Fruit fly (Drosophila melanogaster) whole organism, embryonic: ENCODE data around the gene Orct2.

Experiments
- ATbp ChIP-seq: fragments of 200-800 bp; sonication (Bioruptor generic); optimal IDR thresholded peaks from 2 replicates; lab custom pipeline; 2017; ENCODE audit warnings: missing biosample characterization, mild to moderate bottlenecking, missing genetic modification characterization, missing genetic modification reagents
- Aef1 ChIP-seq: fragments of 200-800 bp; sonication (Bioruptor generic); IDR thresholded peaks from 3 replicates; pipeline ENCODE4 v1.3.6; 2022; ENCODE audit warnings: missing biosample characterization, missing genetic modification characterization
- CG12299 ChIP-seq: fragments of 200-800 bp; sonication (Bioruptor generic); optimal IDR thresholded peaks from 2 replicates; lab custom pipeline; 2018; ENCODE audit warnings: missing biosample characterization, mild to moderate bottlenecking, missing genetic modification characterization
- CG13894 ChIP-seq: fragments of 200-800 bp; sonication (Bioruptor generic); optimal IDR thresholded peaks from 3 replicates; lab custom pipeline; 2018; ENCODE audit warnings: missing biosample characterization, mild to moderate bottlenecking, missing genetic modification characterization, moderate library complexity
- CG17359 ChIP-seq: fragments of 200-800 bp; sonication (Bioruptor generic); optimal IDR thresholded peaks from 3 replicates; lab custom pipeline; 2018; ENCODE audit warnings: missing biosample characterization, mild to moderate bottlenecking, missing genetic modification characterization, moderate library complexity
- CG1792 ChIP-seq: fragments of 200-800 bp; sonication (Bioruptor generic); optimal IDR thresholded peaks from 2 replicates; lab custom pipeline; 2016; ENCODE audit warnings: missing biosample characterization, missing genetic modification characterization
- CG18599 ChIP-seq: fragments of 200-800 bp; sonication (Bioruptor generic); optimal IDR thresholded peaks from 3 replicates; lab custom pipeline; 2017; ENCODE audit warnings: missing biosample characterization, missing genetic modification characterization, mild to moderate bottlenecking, moderate library complexity, missing genetic modification reagents
- CG2712 ChIP-seq: fragments of 200-800 bp; optimal IDR thresholded peaks from 3 replicates; lab custom pipeline; 2019; ENCODE audit warnings: missing biosample characterization, mild to moderate bottlenecking, missing genetic modification characterization, moderate library complexity
- CG2889 ChIP-seq: fragments of 200-800 bp; sonication (Bioruptor generic); IDR thresholded peaks from 3 replicates; pipeline ENCODE4 v1.3.6; 2022; ENCODE audit warnings: missing biosample characterization, missing genetic modification characterization
- CG31224 ChIP-seq: fragments of 200-800 bp; sonication (Bioruptor generic); IDR thresholded peaks from 2 replicates; pipeline ENCODE4 v1.3.6; 2022; ENCODE audit warnings: missing biosample characterization, missing genetic modification characterization
- CG32532 ChIP-seq: fragments of 200-800 bp; sonication (Bioruptor generic); IDR thresholded peaks from 2 replicates; pipeline ENCODE4 v1.3.6; 2022; ENCODE audit warnings: missing biosample characterization, missing genetic modification characterization
- CG3838 ChIP-seq: fragments of 200-800 bp; sonication (Bioruptor generic); optimal IDR thresholded peaks from 3 replicates; lab custom pipeline; 2016; ENCODE audit warnings: missing biosample characterization, missing genetic modification characterization
- CG3847 ChIP-seq: fragments of 200-800 bp; sonication (Bioruptor generic); IDR thresholded peaks from 2 replicates; pipeline ENCODE4 v1.3.6; 2022; ENCODE audit warnings: missing biosample characterization, missing genetic modification characterization
- CG4282 ChIP-seq: fragments of 200-800 bp; sonication (Bioruptor generic); optimal IDR thresholded peaks from 2 replicates; lab custom pipeline; 2016; ENCODE audit warnings: missing biosample characterization, missing genetic modification characterization
- CG8359 ChIP-seq: fragments of 200-800 bp; sonication (Bioruptor generic); optimal IDR thresholded peaks from 2 replicates; lab custom pipeline; 2017; ENCODE audit warnings: missing biosample characterization, mild to moderate bottlenecking, missing genetic modification characterization, borderline replicate concordance
- CG9437 ChIP-seq: fragments of 200-800 bp; sonication (Bioruptor generic); optimal IDR thresholded peaks from 2 replicates; lab custom pipeline; 2018; ENCODE audit warnings: missing biosample characterization, mild to moderate bottlenecking, missing genetic modification characterization
- Dad ChIP-seq: fragments of 200-800 bp; sonication (Bioruptor generic); optimal IDR thresholded peaks from 3 replicates; lab custom pipeline; 2016; ENCODE audit warnings: missing biosample characterization, missing genetic modification characterization
- Dek ChIP-seq: fragments of 200-800 bp; sonication (Bioruptor generic); optimal IDR thresholded peaks from 3 replicates; lab custom pipeline; 2019; ENCODE audit warnings: missing biosample characterization, mild to moderate bottlenecking, missing genetic modification characterization, moderate library complexity
- Ets97D ChIP-seq: fragments of 200-800 bp; sonication (Bioruptor generic); optimal IDR thresholded peaks from 3 replicates; lab custom pipeline; 2016; ENCODE audit warnings: missing biosample characterization, missing genetic modification characterization
- Fer2 ChIP-seq: fragments of 200-800 bp; sonication (Bioruptor generic); optimal IDR thresholded peaks from 2 replicates; lab custom pipeline; 2018; ENCODE audit warnings: missing biosample characterization, mild to moderate bottlenecking, missing genetic modification characterization, moderate library complexity
- Hmr ChIP-seq: fragments of 200-800 bp; sonication (Bioruptor generic); optimal IDR thresholded peaks from 3 replicates; lab custom pipeline; 2017; ENCODE audit warnings: mild to moderate bottlenecking, missing biosample characterization, missing genetic modification reagents, missing genetic modification characterization
- Max ChIP-seq: fragments of 200-800 bp; sonication (Bioruptor generic); optimal IDR thresholded peaks from 2 replicates; lab custom pipeline; 2016; ENCODE audit warnings: missing biosample characterization, mild to moderate bottlenecking, missing genetic modification characterization
- Med ChIP-seq: fragments of 200-800 bp; sonication (Bioruptor generic); peaks from one replicate; lab custom pipeline; 2016; ENCODE audit warnings: missing biosample characterization, missing genetic modification characterization, mild to moderate bottlenecking, inconsistent platforms, moderate library complexity
- Mrtf ChIP-seq: fragments of 200-800 bp; sonication (Bioruptor generic); IDR thresholded peaks from 3 replicates; pipeline ENCODE4 v1.3.6; 2022; ENCODE audit warnings: missing biosample characterization, missing genetic modification characterization
- NFAT ChIP-seq: fragments of 200-800 bp; sonication (Bioruptor generic); IDR thresholded peaks from 2 replicates; pipeline ENCODE4 v1.3.6; 2022; ENCODE audit warnings: missing biosample characterization, missing genetic modification characterization
- Poxn ChIP-seq: fragments of 200-800 bp; sonication (Bioruptor generic); IDR thresholded peaks from 2 replicates; pipeline ENCODE4 v1.3.6; 2022; ENCODE audit warnings: missing biosample characterization, missing genetic modification characterization
- TFAM ChIP-seq: fragments of 200-800 bp; sonication (Bioruptor generic); optimal IDR thresholded peaks from 2 replicates; lab custom pipeline; 2017; ENCODE audit warnings: missing biosample characterization, missing genetic modification characterization, inconsistent platforms
- Trl ChIP-seq, 3 experiments: fragments of >200 bp in 2 of 3; fragments of 200-800 bp in 1 of 3; sonication (Bioruptor generic) in 1 of 3; optimal IDR thresholded peaks; 2 replicates in 1 of 3; 3 replicates in 2 of 3; lab custom pipeline; 2016 to 2017; ENCODE audit warnings: missing biosample characterization in 1 of 3, missing genetic modification characterization in 1 of 3
- ac ChIP-seq: fragments of 200-800 bp; sonication (Bioruptor generic); optimal IDR thresholded peaks from 3 replicates; lab custom pipeline; 2017; ENCODE audit warnings: missing biosample characterization, mild to moderate bottlenecking, missing genetic modification characterization
- aop ChIP-seq: fragments of 200-800 bp; sonication (Bioruptor generic); IDR thresholded peaks from 2 replicates; pipeline ENCODE4 v1.3.6; 2022; ENCODE audit warnings: missing biosample characterization, missing genetic modification characterization
- bowl ChIP-seq: fragments of 200-800 bp; sonication (Bioruptor generic); IDR thresholded peaks from 2 replicates; pipeline ENCODE4 v1.3.6; 2022; ENCODE audit warnings: missing biosample characterization, missing genetic modification characterization
- corto ChIP-seq: fragments of 200-800 bp; sonication (Bioruptor generic); optimal IDR thresholded peaks from 2 replicates; lab custom pipeline; 2016; ENCODE audit warnings: missing biosample characterization, mild to moderate bottlenecking, missing genetic modification characterization, moderate library complexity
- crc ChIP-seq: fragments of 200-800 bp; sonication (Bioruptor generic); optimal IDR thresholded peaks from 2 replicates; lab custom pipeline; 2016; ENCODE audit warnings: missing biosample characterization, missing genetic modification characterization
- emc ChIP-seq: fragments of 200-800 bp; sonication (Bioruptor generic); optimal IDR thresholded peaks from 2 replicates; lab custom pipeline; 2016; ENCODE audit warnings: missing biosample characterization, missing genetic modification characterization
- esg ChIP-seq: fragments of 200-800 bp; sonication (Bioruptor generic); conservative IDR thresholded peaks from 2 replicates; pipeline ENCODE4 v1.3.6; 2022; ENCODE audit warnings: missing biosample characterization, missing genetic modification characterization
- gcm ChIP-seq: fragments of 200-800 bp; sonication (Bioruptor generic); optimal IDR thresholded peaks from 2 replicates; lab custom pipeline; 2019; ENCODE audit warnings: missing biosample characterization, mild to moderate bottlenecking, missing genetic modification characterization, moderate library complexity
- h ChIP-seq: fragments of >200 bp; optimal IDR thresholded peaks from 2 replicates; lab custom pipeline; 2017
- hkb ChIP-seq, 2 experiments: fragments of 200-800 bp in 1 of 2; fragments of >200 bp in 1 of 2; sonication (Bioruptor generic) in 1 of 2; IDR thresholded peaks in 1 of 2; optimal IDR thresholded peaks in 1 of 2; 2 replicates each; pipeline versions ENCODE4 v1.3.6 to Lab custom; 2017 to 2022; ENCODE audit warnings: missing biosample characterization in 1 of 2, missing genetic modification characterization in 1 of 2
- klu ChIP-seq: fragments of 200-800 bp; sonication (Bioruptor generic); IDR thresholded peaks from 2 replicates; pipeline ENCODE4 v1.3.6; 2022; ENCODE audit warnings: missing biosample characterization, missing genetic modification characterization
- lmd ChIP-seq: fragments of 200-800 bp; sonication (Bioruptor generic); IDR thresholded peaks from 2 replicates; pipeline ENCODE4 v1.3.6; 2022; ENCODE audit warnings: missing biosample characterization, missing genetic modification characterization
- mam ChIP-seq: fragments of 200-800 bp; sonication (Bioruptor generic); optimal IDR thresholded peaks from 3 replicates; lab custom pipeline; 2016; ENCODE audit warnings: missing biosample characterization, missing genetic modification characterization
- mld ChIP-seq: fragments of 200-800 bp; sonication (Bioruptor generic); IDR thresholded peaks from 3 replicates; pipeline ENCODE4 v1.3.6; 2022; ENCODE audit warnings: missing biosample characterization, missing genetic modification characterization; ENCODE audit not compliant: partially characterized antibody
- pros ChIP-seq: fragments of 200-800 bp; sonication (Bioruptor generic); optimal IDR thresholded peaks from 3 replicates; lab custom pipeline; 2019; ENCODE audit warnings: missing biosample characterization, mild to moderate bottlenecking, missing genetic modification characterization, moderate library complexity
- sima ChIP-seq: fragments of 200-800 bp; sonication (Bioruptor generic); optimal IDR thresholded peaks from 2 replicates; lab custom pipeline; 2016; ENCODE audit warnings: missing biosample characterization, missing genetic modification characterization
- sna ChIP-seq: fragments of 200-800 bp; sonication (Bioruptor generic); IDR thresholded peaks from 2 replicates; pipeline ENCODE4 v1.3.6; 2022; ENCODE audit warnings: missing biosample characterization, missing genetic modification characterization; ENCODE audit not compliant: partially characterized antibody
- ttk ChIP-seq: fragments of 200-800 bp; sonication (Bioruptor generic); IDR thresholded peaks from 2 replicates; pipeline ENCODE4 v2.1.2; 2022; ENCODE audit warnings: missing biosample characterization, missing genetic modification characterization
- twi ChIP-seq: fragments of 200-800 bp; optimal IDR thresholded peaks from 2 replicates; lab custom pipeline; 2019; ENCODE audit warnings: missing biosample characterization, mild to moderate bottlenecking, missing genetic modification characterization, moderate library complexity
- vfl ChIP-seq: fragments of 200-800 bp; sonication (Bioruptor generic); optimal IDR thresholded peaks from 2 replicates; lab custom pipeline; 2016; ENCODE audit warnings: missing biosample characterization, missing genetic modification characterization

Orct2 gene

dm6 chr3R:24295556-24296465 is 23.0 kb downstream of the Orct2 start (continued):
- TF ChIP-seq NFAT (GFP tag; lab: Robert Waterston, UW): peak; percentile 74; the same call in 1 of the 2 replicates
- peak; percentile 35 for TF ChIP-seq Dad (GFP tag; lab: Kevin White, UChicago)
- TF ChIP-seq CG32532 (GFP tag; lab: Robert Waterston, UW): peak; percentile 82
- peak; percentile 29 for TF ChIP-seq gcm (GFP tag; lab: Kevin White, UChicago)
- TF ChIP-seq CG3847 (GFP tag; lab: Robert Waterston, UW): peak; percentile 73
- peak; percentile 97 for TF ChIP-seq corto
- peak; percentile 78 for TF ChIP-seq Hmr
- no peak for TF ChIP-seq emc (GFP tag; lab: Kevin White, UChicago)
- peak; percentile 71 for TF ChIP-seq ac (GFP tag; lab: Kevin White, UChicago)
- no peak for TF ChIP-seq pros (GFP tag; lab: Kevin White, UChicago)
- peak; percentile 76 for TF ChIP-seq Aef1 (GFP tag; lab: Robert Waterston, UW)
- peak; percentile 65 for TF ChIP-seq ATbp
- peak; percentile 89 for TF ChIP-seq lmd (GFP tag; lab: Robert Waterston, UW)
- TF ChIP-seq CG31224 (GFP tag; lab: Robert Waterston, UW): peak; percentile 61
- peak; percentile 75 for TF ChIP-seq esg (GFP tag; lab: Robert Waterston, UW)
- TF ChIP-seq mld (GFP tag; lab: Robert Waterston, UW): no peak
- peak; percentile 69 for TF ChIP-seq vfl (GFP tag; lab: Kevin White, UChicago)
- TF ChIP-seq CG2712: peak; percentile 85
- TF ChIP-seq Dek (tag; lab: Kevin White, UChicago): peak; percentile 77
- peak; percentile 65 for TF ChIP-seq CG12299 (tag; lab: Kevin White, UChicago)
- peak; percentile 75 for TF ChIP-seq mam (GFP tag; lab: Kevin White, UChicago)
- no peak for TF ChIP-seq sima (GFP tag; lab: Kevin White, UChicago)
- TF ChIP-seq sna (GFP tag; lab: Robert Waterston, UW): no peak
- TF ChIP-seq Max (GFP tag; lab: Kevin White, UChicago): peak; percentile 50
- TF ChIP-seq CG4282 (GFP tag; lab: Kevin White, UChicago): no peak
- TF ChIP-seq aop (GFP tag; lab: Robert Waterston, UW): 0 out of 2 replicates have a peak, but pooled peaks have one; percentile 46
- peak; percentile 56 for TF ChIP-seq Fer2 (tag; lab: Kevin White, UChicago)
- peak; percentile 72; the same call in 1 of the 2 replicates for TF ChIP-seq bowl (GFP tag; lab: Robert Waterston, UW)
- TF ChIP-seq CG17359 (tag; lab: Kevin White, UChicago): peak; percentile 76
- peak; percentile 60 for TF ChIP-seq ttk (GFP tag; lab: Robert Waterston, UW)
- TF ChIP-seq CG8359 (GFP tag; lab: Kevin White, UChicago): no peak
- TF ChIP-seq hkb (optimal IDR thresholded peaks at IDR 0.05; lab: Kevin White, UChicago): no peak
- peak; percentile 87 for TF ChIP-seq hkb (GFP tag; IDR thresholded peaks at IDR 0.05; lab: Robert Waterston, UW)
- TF ChIP-seq Poxn (GFP tag; lab: Robert Waterston, UW): peak; percentile 63
- peak; percentile 82 for TF ChIP-seq CG18599 (GFP tag; lab: Kevin White, UChicago)
- TF ChIP-seq CG13894 (tag; lab: Kevin White, UChicago): no peak
- peak; percentile 78 for TF ChIP-seq CG2889
- peak; percentile 45 for TF ChIP-seq crc (GFP tag; lab: Kevin White, UChicago)
- TF ChIP-seq klu (GFP tag; lab: Robert Waterston, UW): peak; percentile 68
- TF ChIP-seq twi (tag; lab: Kevin White, UChicago): peak; percentile 53
- TF ChIP-seq CG3838 (GFP tag; lab: Kevin White, UChicago): no peak
- TF ChIP-seq Ets97D (GFP tag; lab: Kevin White, UChicago): no peak
- peak; percentile 60 for TF ChIP-seq CG1792 (GFP tag; lab: Kevin White, UChicago)
- TF ChIP-seq Trl (optimal IDR thresholded peaks at IDR 0.05; lab: Kevin White, UChicago): peak; percentile 60 to 66
- peak; percentile 62 for TF ChIP-seq Trl (GFP tag; optimal IDR thresholded peaks at IDR 0.05; lab: Kevin White, UChicago)
- TF ChIP-seq CG9437 (GFP tag; lab: Kevin White, UChicago): peak; percentile 49
- peak; percentile 79 for TF ChIP-seq Mrtf (GFP tag; lab: Robert Waterston, UW)
- no peak for TF ChIP-seq h
- peak; percentile 96 for TF ChIP-seq Med (GFP tag; lab: Kevin White, UChicago)
- TF ChIP-seq TFAM (GFP tag; lab: Kevin White, UChicago): peak; percentile 36
